Fruit fly (Drosophila melanogaster): ENCODE data around the gene Nepl17.
A peak's percentile ranks its signal among the peaks of the same experiment; 100 is the strongest.

The Nepl17 gene

dm6 chr3R:28872605-28873004 is at the start of gene Nepl17:
Nepl17 (plus strand) TSS chr3R:28872905.
- TF ChIP-seq tj (GFP tag; optimal IDR thresholded peaks at IDR 0.05), result no peak
- TF ChIP-seq CG12768 (GFP tag; optimal IDR thresholded peaks at IDR 0.05), result no peak
- TF ChIP-seq kay (GFP tag; ENCODE audit: borderline replicate concordance), result no peak
- TF ChIP-seq bab1 (GFP tag; optimal IDR thresholded peaks at IDR 0.05), result no peak

DNA sequence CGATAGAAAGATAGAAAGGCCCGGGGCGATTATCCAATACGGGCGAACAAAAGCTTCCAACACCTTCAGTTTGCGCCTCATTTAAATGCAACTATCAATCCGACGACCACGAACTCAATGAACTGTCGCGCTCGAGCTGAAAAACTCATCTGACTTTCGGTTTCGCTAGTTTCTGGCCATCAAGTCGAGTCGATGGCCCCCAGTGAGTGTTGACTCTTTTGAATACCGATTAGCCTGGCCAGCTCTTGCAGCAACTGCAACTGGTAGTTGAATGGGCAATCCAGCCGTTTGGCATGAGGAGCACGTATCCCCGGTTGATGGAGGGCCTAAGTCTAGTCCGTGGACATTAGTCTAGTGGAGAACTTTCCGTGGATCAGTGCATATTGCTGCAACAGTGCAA is 45.5 kb upstream of the Nepl17 start:
- no peak for TF ChIP-seq CG1620 (GFP tag; optimal IDR thresholded peaks at IDR 0.05)
- TF ChIP-seq tj (GFP tag; optimal IDR thresholded peaks at IDR 0.05), result no peak
- TF ChIP-seq kay (GFP tag; ENCODE audit: borderline replicate concordance), result no peak
- TF ChIP-seq CG7101 (tag; optimal IDR thresholded peaks at IDR 0.05), result no peak
- TF ChIP-seq Mnt (GFP tag; optimal IDR thresholded peaks at IDR 0.05), result no peak
- no peak for TF ChIP-seq toe (GFP tag; optimal IDR thresholded peaks at IDR 0.05)
- no peak for TF ChIP-seq cic (GFP tag; optimal IDR thresholded peaks at IDR 0.05)
- TF ChIP-seq cnc (optimal IDR thresholded peaks at IDR 0.05), result no peak
- TF ChIP-seq CG7045 (GFP tag; optimal IDR thresholded peaks at IDR 0.05), result no peak

dm6 chr3R:28829328-28829916 is 43.3 kb upstream of the Nepl17 start:
- TF ChIP-seq Crg-1 (GFP tag; optimal IDR thresholded peaks at IDR 0.05) (no peak), bab1 (GFP tag; optimal IDR thresholded peaks at IDR 0.05) (no peak), CG7045 (GFP tag; optimal IDR thresholded peaks at IDR 0.05) (no peak), CG14711 (tag; optimal IDR thresholded peaks at IDR 0.05) (no peak), Mnt (GFP tag; optimal IDR thresholded peaks at IDR 0.05) (peak; percentile 45), toe (GFP tag; optimal IDR thresholded peaks at IDR 0.05) (peak; percentile 36), cic (GFP tag; optimal IDR thresholded peaks at IDR 0.05) (peak; percentile 93), CG5204 (GFP tag; optimal IDR thresholded peaks at IDR 0.05) (no peak), CG1620 (GFP tag; optimal IDR thresholded peaks at IDR 0.05) (no peak), CG12768 (GFP tag; optimal IDR thresholded peaks at IDR 0.05) (peak; percentile 40), CG7101 (tag; optimal IDR thresholded peaks at IDR 0.05) (peak; percentile 45), Hr96 (GFP tag; optimal IDR thresholded peaks at IDR 0.05) (no peak), CG11617 (GFP tag; optimal IDR thresholded peaks at IDR 0.05) (peak; percentile 53), tj (GFP tag; optimal IDR thresholded peaks at IDR 0.05) (no peak), cnc (optimal IDR thresholded peaks at IDR 0.05) (no peak), Clk (GFP tag; optimal IDR thresholded peaks at IDR 0.05) (no peak), CG33017 (tag; optimal IDR thresholded peaks at IDR 0.05) (peak; percentile 44), pad (GFP tag; optimal IDR thresholded peaks at IDR 0.05) (no peak), ovo (GFP tag; optimal IDR thresholded peaks at IDR 0.05) (peak; percentile 21), kay (GFP tag; ENCODE audit: borderline replicate concordance) (peak; percentile 97)

DNA sequence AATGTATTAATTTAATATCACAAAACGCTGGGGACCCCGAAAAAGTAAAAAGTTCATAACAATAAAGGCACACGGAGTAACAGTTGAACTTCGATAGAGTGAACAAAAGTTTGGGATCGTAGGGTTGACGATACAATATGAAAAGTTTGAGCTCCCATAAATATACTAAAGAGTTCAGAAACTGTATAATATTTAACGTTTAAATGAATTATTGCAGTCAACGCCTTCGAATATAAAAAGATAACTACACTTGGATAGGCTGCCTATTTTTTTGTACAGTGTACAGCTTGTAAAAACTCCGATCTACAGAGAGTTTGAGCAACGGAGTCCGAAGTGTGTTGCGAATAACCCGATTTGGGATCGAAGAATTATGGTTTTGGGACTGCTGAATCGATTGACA is 42.0 kb upstream of the Nepl17 start:
- TF ChIP-seq cnc (optimal IDR thresholded peaks at IDR 0.05) (no peak), CG12768 (GFP tag; optimal IDR thresholded peaks at IDR 0.05) (no peak), cic (GFP tag; optimal IDR thresholded peaks at IDR 0.05) (no peak), tj (GFP tag; optimal IDR thresholded peaks at IDR 0.05) (no peak), kay (GFP tag; ENCODE audit: borderline replicate concordance) (no peak), CG7045 (GFP tag; optimal IDR thresholded peaks at IDR 0.05) (no peak), ovo (GFP tag; optimal IDR thresholded peaks at IDR 0.05) (no peak), Clk (GFP tag; optimal IDR thresholded peaks at IDR 0.05) (no peak), CG33017 (tag; optimal IDR thresholded peaks at IDR 0.05) (no peak), CG11617 (GFP tag; optimal IDR thresholded peaks at IDR 0.05) (no peak), CG14711 (tag; optimal IDR thresholded peaks at IDR 0.05) (no peak), CG7101 (tag; optimal IDR thresholded peaks at IDR 0.05) (no peak), pad (GFP tag; optimal IDR thresholded peaks at IDR 0.05) (no peak), CG1620 (GFP tag; optimal IDR thresholded peaks at IDR 0.05) (no peak)

dm6 chr3R:28831172-28831571 is 41.5 kb upstream of the Nepl17 start:
- no peak for TF ChIP-seq Crg-1 (GFP tag; optimal IDR thresholded peaks at IDR 0.05)
- TF ChIP-seq CG33017 (tag; optimal IDR thresholded peaks at IDR 0.05), result no peak
- TF ChIP-seq tj (GFP tag; optimal IDR thresholded peaks at IDR 0.05), result no peak
- TF ChIP-seq CG7045 (GFP tag; optimal IDR thresholded peaks at IDR 0.05), result no peak
- no peak for TF ChIP-seq ovo (GFP tag; optimal IDR thresholded peaks at IDR 0.05)
- TF ChIP-seq Mnt (GFP tag; optimal IDR thresholded peaks at IDR 0.05), result peak; percentile 13
- TF ChIP-seq kay (GFP tag; ENCODE audit: borderline replicate concordance), result peak; percentile 96
- TF ChIP-seq cic (GFP tag; optimal IDR thresholded peaks at IDR 0.05), result peak; percentile 37
- peak; percentile 45 for TF ChIP-seq CG12768 (GFP tag; optimal IDR thresholded peaks at IDR 0.05)
- TF ChIP-seq Hr96 (GFP tag; optimal IDR thresholded peaks at IDR 0.05), result peak; percentile 14
- no peak for TF ChIP-seq CG14711 (tag; optimal IDR thresholded peaks at IDR 0.05)

DNA sequence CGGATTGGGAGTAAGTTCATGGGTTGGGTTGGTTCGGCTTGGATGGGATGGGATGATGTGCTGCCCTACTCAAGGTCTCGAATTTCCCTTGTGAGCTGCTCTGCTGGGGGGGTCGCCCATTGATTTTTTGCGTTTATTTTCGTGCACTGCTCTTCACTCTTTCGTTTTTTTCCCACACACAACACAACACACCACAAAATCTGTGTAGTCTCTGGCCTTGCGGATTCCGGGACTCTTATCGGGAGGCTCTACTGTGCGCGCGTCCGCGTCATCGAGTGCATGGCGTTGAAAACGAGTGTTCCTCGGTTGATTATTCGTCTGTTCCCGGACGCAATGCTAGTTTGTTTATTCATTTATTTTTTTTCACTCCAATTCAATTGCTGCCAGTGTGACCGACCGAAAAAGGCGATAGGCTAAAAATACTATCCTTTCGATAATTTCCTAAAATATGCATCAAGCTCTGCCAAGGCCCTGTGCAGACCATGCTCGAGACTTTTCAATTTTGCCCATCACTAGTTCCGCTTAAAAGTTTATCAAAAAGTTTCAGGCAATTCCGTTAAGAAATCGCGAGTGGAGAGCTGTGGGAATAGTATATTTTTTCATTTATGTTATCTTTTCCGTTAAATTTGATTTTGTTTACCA is 41.0 kb upstream of the Nepl17 start, which contains the start of gene WASp:
TSS of gene WASp (minus strand) at position 399 of the 642 bp plus-strand sequence.
- TF ChIP-seq Clk (GFP tag; optimal IDR thresholded peaks at IDR 0.05) (no peak), CG7101 (tag; optimal IDR thresholded peaks at IDR 0.05) (peak; percentile 70), CG14711 (tag; optimal IDR thresholded peaks at IDR 0.05) (peak; percentile 33), CG5204 (GFP tag; optimal IDR thresholded peaks at IDR 0.05) (peak; percentile 6), pad (GFP tag; optimal IDR thresholded peaks at IDR 0.05) (peak; percentile 18), Crg-1 (GFP tag; optimal IDR thresholded peaks at IDR 0.05) (peak; percentile 24), CG33017 (tag; optimal IDR thresholded peaks at IDR 0.05) (peak; percentile 32), kay (GFP tag; ENCODE audit: borderline replicate concordance) (no peak), cic (GFP tag; optimal IDR thresholded peaks at IDR 0.05) (peak; percentile 14), cnc (optimal IDR thresholded peaks at IDR 0.05) (no peak), toe (GFP tag; optimal IDR thresholded peaks at IDR 0.05) (peak; percentile 2), ovo (GFP tag; optimal IDR thresholded peaks at IDR 0.05) (peak; percentile 66), Hr96 (GFP tag; optimal IDR thresholded peaks at IDR 0.05) (peak; percentile 40), CG1620 (GFP tag; optimal IDR thresholded peaks at IDR 0.05) (peak; percentile 56), CG12768 (GFP tag; optimal IDR thresholded peaks at IDR 0.05) (no peak), tj (GFP tag; optimal IDR thresholded peaks at IDR 0.05) (peak; percentile 5), Mnt (GFP tag; optimal IDR thresholded peaks at IDR 0.05) (peak; percentile 43), bab1 (GFP tag; optimal IDR thresholded peaks at IDR 0.05) (peak; percentile 76), CG7045 (GFP tag; optimal IDR thresholded peaks at IDR 0.05) (no peak), CG11617 (GFP tag; optimal IDR thresholded peaks at IDR 0.05) (no peak)

All from whole organism, adult.